Fruit fly (Drosophila melanogaster) whole organism, adult: Measurements from ENCODE around the gene Spn77Ba.

Experiments used
- CG11617 ChIP-seq: fragments of 200-800 bp; sonication (Bioruptor generic); optimal IDR thresholded peaks from 2 replicates; lab custom pipeline; 2017; ENCODE audit warnings: mild to moderate bottlenecking, missing biosample characterization, missing genetic modification reagents, missing genetic modification characterization
- CG12768 ChIP-seq: fragments of 200-800 bp; sonication (Bioruptor generic); optimal IDR thresholded peaks from 2 replicates; lab custom pipeline; 2017; ENCODE audit warnings: missing biosample characterization, missing genetic modification characterization, mild to moderate bottlenecking, moderate library complexity, missing genetic modification reagents
- CG14711 ChIP-seq: fragments of 200-800 bp; sonication (Bioruptor generic); optimal IDR thresholded peaks from 2 replicates; lab custom pipeline; 2018; ENCODE audit warnings: missing biosample characterization, mild to moderate bottlenecking, missing genetic modification characterization, moderate library complexity
- CG1620 ChIP-seq: fragments of 200-800 bp; sonication (Bioruptor generic); optimal IDR thresholded peaks from 2 replicates; lab custom pipeline; 2016; ENCODE audit warnings: missing biosample characterization, missing genetic modification characterization
- CG33017 ChIP-seq: fragments of 200-800 bp; sonication (Bioruptor generic); optimal IDR thresholded peaks from 2 replicates; lab custom pipeline; 2018; ENCODE audit warnings: missing biosample characterization, mild to moderate bottlenecking, missing genetic modification characterization, moderate library complexity
- CG5204 ChIP-seq: fragments of 200-800 bp; sonication (Bioruptor generic); optimal IDR thresholded peaks from 2 replicates; lab custom pipeline; 2016; ENCODE audit warnings: missing biosample characterization, missing genetic modification characterization
- CG7045 ChIP-seq: fragments of 200-800 bp; sonication (Bioruptor generic); optimal IDR thresholded peaks from 2 replicates; lab custom pipeline; 2017; ENCODE audit warnings: missing biosample characterization, mild to moderate bottlenecking, missing genetic modification characterization
- CG7101 ChIP-seq: fragments of 200-800 bp; sonication (Bioruptor generic); optimal IDR thresholded peaks from 2 replicates; lab custom pipeline; 2018; ENCODE audit warnings: missing biosample characterization, mild to moderate bottlenecking, missing genetic modification characterization, moderate library complexity
- Clk ChIP-seq: fragments of 200-800 bp; sonication (Bioruptor generic); optimal IDR thresholded peaks from 2 replicates; lab custom pipeline; 2017; ENCODE audit warnings: missing biosample characterization, missing genetic modification characterization
- Crg-1 ChIP-seq: fragments of 200-800 bp; sonication (Bioruptor generic); optimal IDR thresholded peaks from 2 replicates; lab custom pipeline; 2016; ENCODE audit warnings: missing biosample characterization, missing genetic modification characterization
- Hr96 ChIP-seq: fragments of 200-800 bp; sonication (Bioruptor generic); optimal IDR thresholded peaks from 2 replicates; lab custom pipeline; 2016; ENCODE audit warnings: missing biosample characterization, missing genetic modification characterization
- Mnt ChIP-seq: fragments of 200-800 bp; sonication (Bioruptor generic); optimal IDR thresholded peaks from 2 replicates; lab custom pipeline; 2016; ENCODE audit warnings: missing biosample characterization, mild to moderate bottlenecking, missing genetic modification characterization
- bab1 ChIP-seq: fragments of 200-800 bp; sonication (Bioruptor generic); optimal IDR thresholded peaks from 3 replicates; lab custom pipeline; 2019; ENCODE audit warnings: missing biosample characterization, mild to moderate bottlenecking, missing genetic modification characterization, moderate library complexity
- cic ChIP-seq: fragments of 200-800 bp; sonication (Bioruptor generic); optimal IDR thresholded peaks from 2 replicates; lab custom pipeline; 2017; ENCODE audit warnings: missing biosample characterization, mild to moderate bottlenecking, missing genetic modification characterization, moderate library complexity
- cnc ChIP-seq, 2 experiments: fragments of >200 bp; optimal IDR thresholded peaks; 2 replicates each; lab custom pipeline; 2017
- kay ChIP-seq: fragments of 200-800 bp; sonication (Bioruptor generic); peaks from one replicate; lab custom pipeline; 2016; ENCODE audit warnings: missing biosample characterization, missing genetic modification characterization, borderline replicate concordance
- ovo ChIP-seq: fragments of 200-800 bp; sonication (Bioruptor generic); optimal IDR thresholded peaks from 2 replicates; lab custom pipeline; 2016; ENCODE audit warnings: missing biosample characterization, missing genetic modification characterization
- pad ChIP-seq: fragments of 200-800 bp; sonication (Bioruptor generic); optimal IDR thresholded peaks from 3 replicates; lab custom pipeline; 2017; ENCODE audit warnings: missing biosample characterization, missing genetic modification characterization, mild to moderate bottlenecking, moderate library complexity, missing genetic modification reagents
- tj ChIP-seq: fragments of 200-800 bp; sonication (Bioruptor generic); optimal IDR thresholded peaks from 3 replicates; lab custom pipeline; 2017; ENCODE audit warnings: missing biosample characterization, mild to moderate bottlenecking, missing genetic modification characterization, moderate library complexity
- toe ChIP-seq: fragments of 200-800 bp; sonication (Bioruptor generic); optimal IDR thresholded peaks from 2 replicates; lab custom pipeline; 2016; ENCODE audit warnings: missing biosample characterization, missing genetic modification characterization

Gene Spn77Ba

DNA sequence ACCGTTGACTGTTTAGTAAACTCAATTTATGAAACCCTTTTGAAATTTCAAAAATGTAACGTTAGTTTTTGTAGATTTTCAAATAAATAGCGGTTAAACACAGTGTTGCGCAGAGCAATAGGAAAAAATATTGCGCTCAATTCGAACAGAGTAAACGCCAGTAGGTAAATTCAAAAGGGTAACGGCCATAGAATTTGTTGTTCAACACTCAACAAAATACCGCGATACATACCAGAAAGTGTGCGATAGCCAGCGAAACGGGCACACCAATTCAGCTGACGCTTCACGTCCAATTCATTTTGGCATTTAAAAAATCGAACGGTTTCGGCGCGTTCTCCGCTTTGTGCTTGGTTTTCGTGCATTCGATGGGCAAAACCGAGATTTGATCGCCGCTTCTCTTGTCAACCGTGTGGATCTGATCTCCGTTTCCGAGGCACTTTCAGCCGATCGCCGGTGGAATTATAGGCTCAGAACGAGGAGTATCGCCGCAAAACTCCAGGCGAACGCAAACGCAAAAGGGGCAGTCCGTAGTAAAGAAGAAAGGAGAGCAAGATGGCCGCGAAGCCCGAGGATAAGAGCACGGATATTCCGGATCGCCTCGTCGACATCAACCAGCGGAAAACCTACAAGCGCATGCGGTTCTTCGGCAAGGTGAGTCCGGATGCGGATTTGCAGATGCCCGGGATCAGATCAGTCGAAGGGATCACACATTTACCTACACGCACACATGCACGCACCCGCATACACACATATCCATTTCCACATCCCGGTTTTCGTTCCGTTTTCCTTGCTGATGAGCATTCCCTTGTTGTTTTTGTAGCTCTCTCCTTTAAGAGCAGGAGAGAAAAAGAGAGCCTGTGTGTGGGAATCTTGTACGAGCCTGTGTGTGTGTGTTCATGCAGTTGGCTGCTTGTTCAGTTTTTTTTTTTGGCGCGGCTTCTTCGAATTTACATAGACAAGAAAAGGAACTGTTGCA lies 6.9 kb upstream of the Spn77Ba start:
- peak; percentile 68 for TF ChIP-seq pad
- no peak for TF ChIP-seq cnc (optimal IDR thresholded peaks at IDR 0.05; lab: Kevin White, UChicago)
- no peak for TF ChIP-seq CG33017 (tag; lab: Kevin White, UChicago)
- peak; percentile 53 for TF ChIP-seq CG7101 (tag; lab: Kevin White, UChicago)
- peak; percentile 66 for TF ChIP-seq bab1 (GFP tag; lab: Kevin White, UChicago)
- TF ChIP-seq Mnt (GFP tag; lab: Kevin White, UChicago), result peak; percentile 20
- TF ChIP-seq CG1620 (GFP tag; lab: Kevin White, UChicago), result peak; percentile 77
- TF ChIP-seq CG7045 (GFP tag; lab: Kevin White, UChicago), result no peak
- TF ChIP-seq ovo (GFP tag; lab: Kevin White, UChicago), result peak; percentile 5
- peak; percentile 44 for TF ChIP-seq CG14711 (tag; lab: Kevin White, UChicago)
- peak; percentile 73 for TF ChIP-seq Crg-1 (GFP tag; lab: Kevin White, UChicago)
- no peak for TF ChIP-seq kay (GFP tag; lab: Kevin White, UChicago)
- TF ChIP-seq Clk (GFP tag; lab: Kevin White, UChicago), result no peak

dm6 chr3L:20313469-20313868 lies 3.5 kb upstream of the Spn77Ba start, which contains the start of gene alphaSnap:
alphaSnap (plus strand) TSS chr3L:20313632.
- TF ChIP-seq kay (GFP tag; lab: Kevin White, UChicago) (no peak), toe (GFP tag; lab: Kevin White, UChicago) (peak; percentile 15), CG12768 (GFP tag; lab: Kevin White, UChicago) (no peak), cic (GFP tag; lab: Kevin White, UChicago) (no peak), CG11617 (no peak), CG7101 (tag; lab: Kevin White, UChicago) (peak; percentile 45), CG7045 (GFP tag; lab: Kevin White, UChicago) (no peak), Clk (GFP tag; lab: Kevin White, UChicago) (no peak), Hr96 (GFP tag; lab: Kevin White, UChicago) (peak; percentile 29), CG5204 (GFP tag; lab: Kevin White, UChicago) (no peak), CG1620 (GFP tag; lab: Kevin White, UChicago) (peak; percentile 71), Mnt (GFP tag; lab: Kevin White, UChicago) (peak; percentile 29), CG33017 (tag; lab: Kevin White, UChicago) (no peak), Crg-1 (GFP tag; lab: Kevin White, UChicago) (peak; percentile 63), ovo (GFP tag; lab: Kevin White, UChicago) (peak; percentile 15), CG14711 (tag; lab: Kevin White, UChicago) (peak; percentile 43), tj (peak; percentile 6), cnc (optimal IDR thresholded peaks at IDR 0.05; lab: Kevin White, UChicago) (no peak), bab1 (GFP tag; lab: Kevin White, UChicago) (peak; percentile 43), pad (peak; percentile 18)

DNA sequence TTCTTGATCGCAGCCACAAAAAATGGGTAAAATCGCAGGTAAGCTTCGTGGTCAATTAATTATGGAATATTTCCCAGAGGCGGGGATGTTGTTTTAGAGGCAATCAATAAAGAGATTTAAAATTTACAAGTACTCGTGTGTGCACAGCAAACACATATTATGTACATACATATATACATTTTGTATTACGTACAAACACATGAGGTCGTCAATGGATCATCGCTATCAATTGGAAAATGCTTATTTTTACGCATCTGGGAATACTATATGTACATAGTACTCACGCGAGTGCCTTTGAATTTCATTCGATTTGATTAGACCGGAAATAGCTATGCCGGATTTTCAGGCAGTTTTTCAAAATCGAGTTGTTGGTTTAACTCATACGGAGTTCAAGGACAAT lies 761 bp downstream of the Spn77Ba start:
- TF ChIP-seq toe (GFP tag; lab: Kevin White, UChicago), result no peak
- peak; percentile 36 for TF ChIP-seq kay (GFP tag; lab: Kevin White, UChicago)
- TF ChIP-seq CG12768 (GFP tag; lab: Kevin White, UChicago), result no peak
- no peak for TF ChIP-seq CG7101 (tag; lab: Kevin White, UChicago)
- TF ChIP-seq cic (GFP tag; lab: Kevin White, UChicago), result peak; percentile 79
- no peak for TF ChIP-seq Mnt (GFP tag; lab: Kevin White, UChicago)
- no peak for TF ChIP-seq CG7045 (GFP tag; lab: Kevin White, UChicago)
- TF ChIP-seq cnc (optimal IDR thresholded peaks at IDR 0.05; lab: Kevin White, UChicago), result no peak
- no peak for TF ChIP-seq tj
- TF ChIP-seq pad, result no peak
- no peak for TF ChIP-seq Clk (GFP tag; lab: Kevin White, UChicago)

dm6 chr3L:20320044-20320443 lies 3.1 kb downstream of the Spn77Ba start:
- TF ChIP-seq CG11617 (no peak), CG33017 (tag; lab: Kevin White, UChicago) (no peak), Crg-1 (GFP tag; lab: Kevin White, UChicago) (no peak), ovo (GFP tag; lab: Kevin White, UChicago) (no peak), CG1620 (GFP tag; lab: Kevin White, UChicago) (no peak), CG7045 (GFP tag; lab: Kevin White, UChicago) (no peak), bab1 (GFP tag; lab: Kevin White, UChicago) (no peak), cic (GFP tag; lab: Kevin White, UChicago) (no peak), pad (no peak), CG14711 (tag; lab: Kevin White, UChicago) (no peak), toe (GFP tag; lab: Kevin White, UChicago) (no peak), CG12768 (GFP tag; lab: Kevin White, UChicago) (no peak), Mnt (GFP tag; lab: Kevin White, UChicago) (no peak), cnc (optimal IDR thresholded peaks at IDR 0.05; lab: Kevin White, UChicago) (no peak), kay (GFP tag; lab: Kevin White, UChicago) (no peak), Hr96 (GFP tag; lab: Kevin White, UChicago) (no peak)

DNA sequence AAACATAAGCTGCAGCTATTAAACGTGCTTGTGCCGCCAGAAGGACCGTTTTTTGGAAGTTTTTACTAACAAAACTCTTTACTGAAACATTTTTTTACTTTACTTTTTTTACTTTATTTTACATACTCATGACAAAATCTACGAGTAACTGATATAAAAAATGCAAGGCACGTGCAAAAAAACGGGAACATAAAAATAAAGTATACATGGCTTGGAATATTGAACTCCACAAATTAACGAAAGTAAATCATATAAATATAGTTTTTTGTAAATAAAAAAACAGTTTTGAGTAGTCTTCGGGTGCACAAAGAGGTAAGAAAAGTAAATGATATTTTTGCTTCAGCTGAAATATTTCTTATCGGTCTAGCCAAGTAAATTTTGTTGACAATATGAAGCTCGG lies 3.7 kb downstream of the Spn77Ba start, which contains the start of gene Spn77Bb:
Gene Spn77Bb, plus strand, starts transcription at position 301 of the 400 bp plus-strand sequence.
- no peak for TF ChIP-seq CG33017 (tag; lab: Kevin White, UChicago)
- TF ChIP-seq bab1 (GFP tag; lab: Kevin White, UChicago), result no peak
- no peak for TF ChIP-seq Clk (GFP tag; lab: Kevin White, UChicago)
- TF ChIP-seq pad, result no peak
- no peak for TF ChIP-seq CG1620 (GFP tag; lab: Kevin White, UChicago)
- no peak for TF ChIP-seq CG12768 (GFP tag; lab: Kevin White, UChicago)
- TF ChIP-seq Hr96 (GFP tag; lab: Kevin White, UChicago), result no peak
- no peak for TF ChIP-seq kay (GFP tag; lab: Kevin White, UChicago)
- TF ChIP-seq CG5204 (GFP tag; lab: Kevin White, UChicago), result no peak
- TF ChIP-seq Mnt (GFP tag; lab: Kevin White, UChicago), result no peak
- no peak for TF ChIP-seq tj
- TF ChIP-seq ovo (GFP tag; lab: Kevin White, UChicago), result no peak
- TF ChIP-seq CG11617, result no peak
- no peak for TF ChIP-seq CG7101 (tag; lab: Kevin White, UChicago)
- TF ChIP-seq toe (GFP tag; lab: Kevin White, UChicago), result no peak
- no peak for TF ChIP-seq cic (GFP tag; lab: Kevin White, UChicago)
- no peak for TF ChIP-seq CG7045 (GFP tag; lab: Kevin White, UChicago)
- no peak for TF ChIP-seq CG14711 (tag; lab: Kevin White, UChicago)
